Fruit fly (Drosophila melanogaster) whole organism, prepupa: ENCODE results near the gene CG14684.

Experiments used
- Blimp-1 ChIP-seq: fragments of 200-800 bp; sonication (Bioruptor generic); optimal IDR thresholded peaks from 3 replicates; lab custom pipeline; 2017; ENCODE audit warnings: missing biosample characterization, missing genetic modification characterization, mild to moderate bottlenecking, moderate library complexity, missing genetic modification reagents
- CG10631 ChIP-seq: fragments of 200-800 bp; sonication (Bioruptor generic); optimal IDR thresholded peaks from 2 replicates; lab custom pipeline; 2016; ENCODE audit warnings: missing biosample characterization, missing genetic modification characterization
- CG10669 ChIP-seq: fragments of 200-800 bp; sonication (Bioruptor generic); optimal IDR thresholded peaks from 3 replicates; lab custom pipeline; 2018; ENCODE audit warnings: missing biosample characterization, mild to moderate bottlenecking, missing genetic modification characterization, moderate library complexity
- CG11762 ChIP-seq: fragments of 200-800 bp; sonication (Bioruptor generic); optimal IDR thresholded peaks from 3 replicates; lab custom pipeline; 2016; ENCODE audit warnings: missing biosample characterization, missing genetic modification characterization; ENCODE audit not compliant: insufficient read depth
- CG11902 ChIP-seq: fragments of 200-800 bp; sonication (Bioruptor generic); optimal IDR thresholded peaks from 3 replicates; lab custom pipeline; 2016; ENCODE audit warnings: missing biosample characterization, missing genetic modification characterization
- CG15336 ChIP-seq: fragments of 200-800 bp; sonication (Bioruptor generic); IDR thresholded peaks from 2 replicates; pipeline ENCODE4 v1.3.6; 2022; ENCODE audit warnings: missing biosample characterization, missing genetic modification characterization
- CG1621 ChIP-seq: fragments of 200-800 bp; sonication (Bioruptor generic); optimal IDR thresholded peaks from 3 replicates; lab custom pipeline; 2018; ENCODE audit warnings: missing biosample characterization, mild to moderate bottlenecking, missing genetic modification characterization
- CG16779 ChIP-seq: fragments of 200-800 bp; sonication (Bioruptor generic); optimal IDR thresholded peaks from 3 replicates; lab custom pipeline; 2017; ENCODE audit warnings: missing biosample characterization, mild to moderate bottlenecking, missing genetic modification characterization
- CG3032 ChIP-seq: fragments of 200-800 bp; optimal IDR thresholded peaks from 2 replicates; lab custom pipeline; 2019; ENCODE audit warnings: missing biosample characterization, mild to moderate bottlenecking, missing genetic modification characterization, moderate library complexity
- CG31627 ChIP-seq: fragments of 200-800 bp; sonication (Bioruptor generic); optimal IDR thresholded peaks from 3 replicates; lab custom pipeline; 2016; ENCODE audit warnings: missing biosample characterization, missing genetic modification characterization
- CG32006 ChIP-seq: fragments of 200-800 bp; sonication (Bioruptor generic); optimal IDR thresholded peaks from 3 replicates; lab custom pipeline; 2017; ENCODE audit warnings: missing biosample characterization, mild to moderate bottlenecking, missing genetic modification characterization
- CG34406 ChIP-seq: fragments of 200-800 bp; sonication (Bioruptor generic); optimal IDR thresholded peaks from 3 replicates; lab custom pipeline; 2016; ENCODE audit warnings: missing biosample characterization, missing genetic modification characterization
- CG3919 ChIP-seq: fragments of 200-800 bp; sonication (Bioruptor generic); optimal IDR thresholded peaks from 3 replicates; lab custom pipeline; 2016; ENCODE audit warnings: missing biosample characterization, missing genetic modification characterization
- CG4318 ChIP-seq: fragments of 200-800 bp; sonication (Bioruptor generic); optimal IDR thresholded peaks from 3 replicates; lab custom pipeline; 2017; ENCODE audit warnings: missing biosample characterization, mild to moderate bottlenecking, missing genetic modification characterization
- CG6163 ChIP-seq: fragments of 200-800 bp; sonication (Bioruptor generic); IDR thresholded peaks from 3 replicates; pipeline ENCODE4 v1.3.6; 2022; ENCODE audit warnings: missing biosample characterization, missing genetic modification characterization
- CG6276 ChIP-seq: fragments of 200-800 bp; sonication (Bioruptor generic); optimal IDR thresholded peaks from 2 replicates; lab custom pipeline; 2017; ENCODE audit warnings: missing biosample characterization, mild to moderate bottlenecking, missing genetic modification characterization
- CG6808 ChIP-seq: fragments of 200-800 bp; sonication (Bioruptor generic); optimal IDR thresholded peaks from 3 replicates; lab custom pipeline; 2017; ENCODE audit warnings: missing biosample characterization, missing genetic modification characterization, mild to moderate bottlenecking, moderate library complexity, missing genetic modification reagents
- CG6854 ChIP-seq: fragments of 200-800 bp; sonication (Bioruptor generic); optimal IDR thresholded peaks from 2 replicates; lab custom pipeline; 2017; ENCODE audit warnings: missing biosample characterization, mild to moderate bottlenecking, missing genetic modification characterization
- CG7368 ChIP-seq: fragments of 200-800 bp; sonication (Bioruptor generic); optimal IDR thresholded peaks from 3 replicates; lab custom pipeline; 2016; ENCODE audit warnings: missing biosample characterization, missing genetic modification characterization
- CG8119 ChIP-seq: fragments of 200-800 bp; sonication (Bioruptor generic); IDR thresholded peaks from 3 replicates; pipeline ENCODE4 v1.3.6; 2022; ENCODE audit warnings: missing biosample characterization, missing genetic modification characterization
- CG8319 ChIP-seq: fragments of 200-800 bp; sonication (Bioruptor generic); optimal IDR thresholded peaks from 3 replicates; lab custom pipeline; 2016; ENCODE audit warnings: missing biosample characterization, missing genetic modification characterization
- CG9139 ChIP-seq: fragments of 200-800 bp; sonication (Bioruptor generic); optimal IDR thresholded peaks from 3 replicates; lab custom pipeline; 2017; ENCODE audit warnings: missing biosample characterization, mild to moderate bottlenecking, missing genetic modification characterization
- Eip75B ChIP-seq: fragments of 200-800 bp; sonication (Bioruptor generic); optimal IDR thresholded peaks from 3 replicates; lab custom pipeline; 2016; ENCODE audit warnings: missing biosample characterization, missing genetic modification characterization
- Ets21C ChIP-seq: fragments of 200-800 bp; sonication (Bioruptor generic); optimal IDR thresholded peaks from 3 replicates; lab custom pipeline; 2016; ENCODE audit warnings: missing biosample characterization, missing genetic modification characterization
- Ets96B ChIP-seq: fragments of 200-800 bp; optimal IDR thresholded peaks from 2 replicates; lab custom pipeline; 2019; ENCODE audit warnings: missing biosample characterization, mild to moderate bottlenecking, missing genetic modification characterization, moderate library complexity
- Gug ChIP-seq: fragments of 200-800 bp; sonication (Bioruptor generic); IDR thresholded peaks from 2 replicates; pipeline ENCODE4 v1.3.6; 2022; ENCODE audit warnings: missing biosample characterization, missing genetic modification characterization
- Hr38 ChIP-seq: sonication (Bioruptor generic); optimal IDR thresholded peaks from 2 replicates; lab custom pipeline; 2016; ENCODE audit warnings: missing biosample characterization, missing genetic modification characterization
- Hr39 ChIP-seq: fragments of 200-800 bp; sonication (Bioruptor generic); optimal IDR thresholded peaks from 2 replicates; lab custom pipeline; 2016; ENCODE audit warnings: missing biosample characterization, missing genetic modification characterization
- Hr4 ChIP-seq: fragments of 200-800 bp; sonication (Bioruptor generic); optimal IDR thresholded peaks from 3 replicates; lab custom pipeline; 2016; ENCODE audit warnings: missing biosample characterization, missing genetic modification characterization
- OdsH ChIP-seq: fragments of 200-800 bp; sonication (Bioruptor generic); optimal IDR thresholded peaks from 3 replicates; lab custom pipeline; 2016; ENCODE audit warnings: missing biosample characterization, missing genetic modification characterization
- Smox ChIP-seq: fragments of 200-800 bp; sonication (Bioruptor generic); optimal IDR thresholded peaks from 3 replicates; lab custom pipeline; 2016; ENCODE audit warnings: missing biosample characterization, missing genetic modification characterization
- Sox102F ChIP-seq: fragments of 200-800 bp; sonication (Bioruptor generic); optimal IDR thresholded peaks from 2 replicates; lab custom pipeline; 2016; ENCODE audit warnings: missing biosample characterization, mild to moderate bottlenecking, missing genetic modification characterization
- Sox14 ChIP-seq: fragments of 200-800 bp; sonication (Bioruptor generic); optimal IDR thresholded peaks from 3 replicates; lab custom pipeline; 2016; ENCODE audit warnings: missing biosample characterization, missing genetic modification characterization
- Sox15 ChIP-seq: fragments of 200-800 bp; sonication (Bioruptor generic); optimal IDR thresholded peaks from 3 replicates; lab custom pipeline; 2016; ENCODE audit warnings: missing biosample characterization, missing genetic modification characterization
- acj6 ChIP-seq: fragments of 200-800 bp; sonication (Bioruptor generic); optimal IDR thresholded peaks from 3 replicates; lab custom pipeline; 2016; ENCODE audit warnings: missing biosample characterization, missing genetic modification characterization
- cyc ChIP-seq: fragments of 200-800 bp; sonication (Bioruptor generic); optimal IDR thresholded peaks from 3 replicates; lab custom pipeline; 2016; ENCODE audit warnings: missing biosample characterization, missing genetic modification characterization
- dac ChIP-seq: fragments of 200-800 bp; sonication (Bioruptor generic); optimal IDR thresholded peaks from 2 replicates; lab custom pipeline; 2017; ENCODE audit warnings: missing biosample characterization, mild to moderate bottlenecking, missing genetic modification characterization
- eg ChIP-seq: fragments of 200-800 bp; sonication (Bioruptor generic); IDR thresholded peaks from 3 replicates; pipeline ENCODE4 v1.3.6; 2022; ENCODE audit warnings: missing biosample characterization, missing genetic modification characterization
- esn ChIP-seq: fragments of 200-800 bp; sonication (Bioruptor generic); optimal IDR thresholded peaks from 2 replicates; lab custom pipeline; 2016; ENCODE audit warnings: missing biosample characterization, mild to moderate bottlenecking, missing genetic modification characterization, moderate library complexity
- fd85E ChIP-seq: fragments of 200-800 bp; sonication (Bioruptor generic); optimal IDR thresholded peaks from 3 replicates; lab custom pipeline; 2016; ENCODE audit warnings: missing biosample characterization, missing genetic modification characterization
- fkh ChIP-seq: fragments of 200-800 bp; sonication (Bioruptor generic); optimal IDR thresholded peaks from 3 replicates; lab custom pipeline; 2017; ENCODE audit warnings: missing biosample characterization, mild to moderate bottlenecking, missing genetic modification characterization, moderate library complexity
- lz ChIP-seq: fragments of 200-800 bp; sonication (Bioruptor generic); optimal IDR thresholded peaks from 3 replicates; lab custom pipeline; 2016; ENCODE audit warnings: missing biosample characterization, missing genetic modification characterization
- net ChIP-seq: fragments of 200-800 bp; sonication (Bioruptor generic); optimal IDR thresholded peaks from 3 replicates; lab custom pipeline; 2016; ENCODE audit warnings: missing biosample characterization, missing genetic modification characterization
- pdm3 ChIP-seq: fragments of 200-800 bp; sonication (Bioruptor generic); optimal IDR thresholded peaks from 3 replicates; lab custom pipeline; 2016; ENCODE audit warnings: missing biosample characterization, missing genetic modification characterization
- salr ChIP-seq, 2 experiments: fragments of 200-800 bp; sonication (Bioruptor generic); optimal IDR thresholded peaks; 3 replicates each; lab custom pipeline; 2016 to 2018; ENCODE audit warnings: missing biosample characterization in 2 of 2, missing genetic modification characterization in 2 of 2, mild to moderate bottlenecking in 1 of 2
- spab ChIP-seq: fragments of 200-800 bp; sonication (Bioruptor generic); optimal IDR thresholded peaks from 2 replicates; lab custom pipeline; 2017; ENCODE audit warnings: missing biosample characterization, mild to moderate bottlenecking, missing genetic modification characterization, missing genetic modification reagents
- ss ChIP-seq, 2 experiments: fragments of 200-800 bp; sonication (Bioruptor generic); optimal IDR thresholded peaks; 2 replicates in 1 of 2; 3 replicates in 1 of 2; lab custom pipeline; 2017 to 2018; ENCODE audit warnings: mild to moderate bottlenecking in 2 of 2, missing biosample characterization in 2 of 2, missing genetic modification characterization in 2 of 2, moderate library complexity in 1 of 2
- topi ChIP-seq: fragments of 200-800 bp; sonication (Bioruptor generic); optimal IDR thresholded peaks from 3 replicates; lab custom pipeline; 2016; ENCODE audit warnings: missing biosample characterization, missing genetic modification characterization

CG14684 gene

dm6 chr3R:10661098-10661497 lies 45.7 kb upstream of the CG14684 start (continued):
- TF ChIP-seq Sox15 (peak; percentile 16), CG31627 (peak; percentile 39), CG9139 (GFP tag; lab: Kevin White, UChicago) (no peak), spab (GFP tag; lab: Kevin White, UChicago) (peak; percentile 72), CG10669 (GFP tag; lab: Kevin White, UChicago) (peak; percentile 71), cyc (GFP tag; lab: Kevin White, UChicago) (peak; percentile 61), CG11902 (GFP tag; lab: Kevin White, UChicago) (peak; percentile 47), salr (GFP tag; optimal IDR thresholded peaks at IDR 0.05; lab: Kevin White, UChicago) (peak in 1 of 2 experiments; percentile 29), CG8319 (GFP tag; lab: Kevin White, UChicago) (peak; percentile 15), CG3032 (tag; lab: Kevin White, UChicago) (peak; percentile 79), CG16779 (tag; lab: Kevin White, UChicago) (no peak), CG4318 (GFP tag; lab: Kevin White, UChicago) (no peak), CG6163 (GFP tag; lab: Robert Waterston, UW) (peak; percentile 56; the same call in 2 of the 3 replicates), eg (no peak), Gug (GFP tag; lab: Robert Waterston, UW) (no peak), Hr4 (GFP tag; lab: Kevin White, UChicago) (no peak), CG7368 (GFP tag; lab: Kevin White, UChicago) (no peak), Blimp-1 (GFP tag; lab: Kevin White, UChicago) (peak; percentile 22), CG1621 (peak; percentile 62), esn (GFP tag; lab: Kevin White, UChicago) (peak; percentile 70), net (peak; percentile 27), topi (GFP tag; lab: Kevin White, UChicago) (peak; percentile 54), Smox (GFP tag; lab: Kevin White, UChicago) (peak; percentile 56), fd85E (GFP tag; lab: Kevin White, UChicago) (no peak), Ets21C (peak; percentile 13), lz (GFP tag; lab: Kevin White, UChicago) (peak; percentile 52), CG6276 (GFP tag; lab: Kevin White, UChicago) (no peak), CG10631 (peak; percentile 69), CG11762 (GFP tag; lab: Kevin White, UChicago) (peak; percentile 24), CG15336 (GFP tag; lab: Robert Waterston, UW) (no peak), fkh (GFP tag; lab: Kevin White, UChicago) (no peak), CG34406 (GFP tag; lab: Kevin White, UChicago) (peak; percentile 61), Sox102F (GFP tag; lab: Kevin White, UChicago) (peak; percentile 28), CG3919 (peak; percentile 70)
- TF ChIP-seq, all 60 proteins: peak for 44

- TF ChIP-seq Hr38 (GFP tag; lab: Kevin White, UChicago) (no peak), Hr39 (GFP tag; lab: Kevin White, UChicago) (no peak), CG31627 (no peak), ss (GFP tag; optimal IDR thresholded peaks at IDR 0.05; lab: Kevin White, UChicago) (peak; percentile 38 to 66), CG32006 (GFP tag; lab: Kevin White, UChicago) (peak; percentile 45), Gug (GFP tag; lab: Robert Waterston, UW) (peak; percentile 55), acj6 (GFP tag; lab: Kevin White, UChicago) (peak; percentile 33), cyc (GFP tag; lab: Kevin White, UChicago) (no peak), CG6808 (GFP tag; lab: Kevin White, UChicago) (peak; percentile 60), lz (GFP tag; lab: Kevin White, UChicago) (no peak), CG15336 (GFP tag; lab: Robert Waterston, UW) (peak; percentile 38; the same call in 1 of the 2 replicates), eg (peak; percentile 77), pdm3 (GFP tag; lab: Kevin White, UChicago) (peak; percentile 63), OdsH (GFP tag; lab: Kevin White, UChicago) (peak; percentile 43), Sox14 (peak; percentile 40), Ets96B (tag; lab: Kevin White, UChicago) (peak; percentile 48), spab (GFP tag; lab: Kevin White, UChicago) (peak; percentile 52), CG8119 (peak; percentile 55; the same call in 1 of the 3 replicates), CG10631 (no peak), CG4318 (GFP tag; lab: Kevin White, UChicago) (no peak), CG1621 (peak; percentile 64), CG6854 (peak; percentile 13), CG8319 (GFP tag; lab: Kevin White, UChicago) (peak; percentile 23), Sox102F (GFP tag; lab: Kevin White, UChicago) (no peak), Eip75B (GFP tag; lab: Kevin White, UChicago) (peak; percentile 58), dac (GFP tag; lab: Kevin White, UChicago) (peak; percentile 63), CG10669 (GFP tag; lab: Kevin White, UChicago) (peak; percentile 54), CG9139 (GFP tag; lab: Kevin White, UChicago) (peak; percentile 47), CG16779 (tag; lab: Kevin White, UChicago) (peak; percentile 10)
Observed at dm6 chr3R:10664942-10665341, 41.8 kb upstream of the CG14684 start.
